Fruit fly (Drosophila melanogaster): Measurements from ENCODE around the gene AgmNAT.

DNA sequence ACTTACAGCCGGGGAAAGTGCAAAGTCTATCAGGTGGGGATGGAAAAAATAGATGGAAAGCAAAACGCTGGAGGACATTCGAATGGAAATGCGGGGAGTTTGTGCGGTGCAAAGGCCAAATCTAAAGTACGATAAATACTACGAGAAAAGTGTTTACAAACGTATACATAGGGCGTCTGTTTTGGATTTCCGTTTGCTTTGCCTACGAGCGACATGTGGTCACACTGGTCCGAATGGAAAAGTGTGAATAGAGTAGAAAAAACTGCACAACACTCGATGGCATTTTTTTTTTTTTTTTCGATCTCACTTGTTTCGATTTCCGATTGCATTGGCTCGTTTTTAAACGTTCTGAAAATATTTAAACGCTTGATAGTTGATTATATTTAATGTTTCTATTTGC is 24.1 kb upstream of the AgmNAT start:
- TF ChIP-seq CG6765 (GFP tag; optimal IDR thresholded peaks at IDR 0.05) (no peak), knrl (GFP tag; IDR thresholded peaks at IDR 0.05; ENCODE audit: partially characterized antibody) (no peak), pan (optimal IDR thresholded peaks at IDR 0.05) (no peak), pan (GFP tag; optimal IDR thresholded peaks at IDR 0.05 in 1 of 2, IDR thresholded peaks at IDR 0.05 in 1 of 2) (no peak), CG17802 (tag; optimal IDR thresholded peaks at IDR 0.05) (no peak), unpg (GFP tag; optimal IDR thresholded peaks at IDR 0.05) (no peak), rib (GFP tag; IDR thresholded peaks at IDR 0.05) (no peak), CG5245 (GFP tag; optimal IDR thresholded peaks at IDR 0.05) (no peak), CG1602 (GFP tag; optimal IDR thresholded peaks at IDR 0.05) (no peak), CG11456 (GFP tag; IDR thresholded peaks at IDR 0.05) (no peak), Kr (GFP tag; optimal IDR thresholded peaks at IDR 0.05) (no peak)
